Worm (Caenorhabditis elegans): ENCODE results near the gene xpo-3.

Gene xpo-3

ce11 chrIV:7897443-7897842 is 26.4 kb downstream of the xpo-3 start, which contains the start of gene ilys-4:
Gene ilys-4 (minus strand): TSS chrIV:7897543.
- no peak for TF ChIP-seq unc-62 (GFP tag; optimal IDR thresholded peaks at IDR 0.05)

ce11 chrIV:7881726-7882125 is 42.1 kb downstream of the xpo-3 start, which contains the start of gene atic-1:
Gene atic-1 (plus strand): TSS chrIV:7882026.
- TF ChIP-seq unc-62 (GFP tag; optimal IDR thresholded peaks at IDR 0.05) = no peak

- TF ChIP-seq unc-62 (GFP tag; optimal IDR thresholded peaks at IDR 0.05) = no peak
Measured at ce11 chrIV:7881166-7881565, 42.7 kb downstream of the xpo-3 start.

ce11 chrIV:7879017-7879416 is 44.8 kb downstream of the xpo-3 start, which contains the start of gene srt-73:
Gene srt-73 (plus strand): TSS chrIV:7879317.
- no peak for TF ChIP-seq unc-62 (GFP tag; optimal IDR thresholded peaks at IDR 0.05)

ce11 chrIV:7877781-7878180 is 46.1 kb downstream of the xpo-3 start, which contains the start of gene kin-26:
Gene kin-26 (minus strand): TSS chrIV:7877881.
- TF ChIP-seq unc-62 (GFP tag; optimal IDR thresholded peaks at IDR 0.05) = no peak

- TF ChIP-seq unc-62 (GFP tag; optimal IDR thresholded peaks at IDR 0.05) = no peak
Measured at ce11 chrIV:7877255-7877654, 46.6 kb downstream of the xpo-3 start.

ce11 chrIV:7870451-7870850 is 53.4 kb downstream of the xpo-3 start, which contains the start of gene T06C10.3:
Gene T06C10.3 (plus strand): TSS chrIV:7870751.
- TF ChIP-seq unc-62 (GFP tag; optimal IDR thresholded peaks at IDR 0.05) = no peak

ce11 chrIV:7868607-7869006 is 55.2 kb downstream of the xpo-3 start, which contains the start of gene flp-10:
Gene flp-10 (plus strand): TSS chrIV:7868907.
- no peak for TF ChIP-seq unc-62 (GFP tag; optimal IDR thresholded peaks at IDR 0.05)
